Fruit fly (Drosophila melanogaster) Kc167 (cell line): ENCODE measurements around the gene CG11891.

Source experiments
- psq ChIP-seq: fragments of >200 bp; optimal IDR thresholded peaks from 2 replicates; lab custom pipeline; 2017; ENCODE audit warnings: missing external identifiers
- ttk ChIP-seq: sonication (Bioruptor generic); optimal IDR thresholded peaks from 2 replicates; lab custom pipeline; 2017; ENCODE audit warnings: missing external identifiers

DNA sequence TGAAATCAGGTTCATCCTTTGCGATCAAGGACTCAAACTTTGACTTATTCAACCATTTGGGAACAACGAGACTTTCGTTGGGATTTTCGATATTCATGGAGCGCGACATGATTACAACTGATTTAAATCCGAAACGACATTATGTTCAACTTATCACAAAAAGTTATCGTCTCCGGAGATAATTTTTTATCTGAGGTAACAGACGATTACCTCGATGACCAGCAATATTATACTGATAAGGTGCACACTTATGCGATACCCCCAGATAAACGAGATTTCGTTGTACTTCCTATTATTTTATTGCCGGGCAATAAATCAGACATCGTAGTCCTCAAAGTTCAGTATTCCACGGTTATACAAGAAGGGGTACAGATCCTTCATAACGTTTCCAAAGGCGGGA, 27.7 kb downstream of the CG11891 start, which contains the start of gene CG31097:
- no peak for TF ChIP-seq ttk (lab: Kevin White, UChicago)
- no peak for TF ChIP-seq psq (lab: Kevin White, UChicago)
